Fruit fly (Drosophila melanogaster) whole organism, pupa: ENCODE results near the gene CG9222.

Experiments used
- CG10348 ChIP-seq: fragments of 200-800 bp; sonication (Bioruptor generic); IDR thresholded peaks from 2 replicates; pipeline ENCODE4 v1.3.6; 2022; ENCODE audit warnings: missing biosample characterization, missing genetic modification characterization
- CG13204 ChIP-seq: fragments of 200-800 bp; sonication (Bioruptor generic); optimal IDR thresholded peaks from 2 replicates; lab custom pipeline; 2018; ENCODE audit warnings: missing biosample characterization, mild to moderate bottlenecking, missing genetic modification characterization, moderate library complexity
- CG9948 ChIP-seq: fragments of 200-800 bp; sonication (Bioruptor generic); optimal IDR thresholded peaks from 2 replicates; lab custom pipeline; 2018; ENCODE audit warnings: missing biosample characterization, mild to moderate bottlenecking, missing genetic modification characterization, moderate library complexity
- EcR ChIP-seq: fragments of 200-800 bp; sonication (Bioruptor generic); optimal IDR thresholded peaks from 3 replicates; lab custom pipeline; 2019; ENCODE audit warnings: missing biosample characterization, missing genetic modification characterization, mild to moderate bottlenecking, moderate library complexity, missing genetic modification reagents
- fd96Ca ChIP-seq: fragments of 200-800 bp; sonication (Bioruptor generic); IDR thresholded peaks from 3 replicates; pipeline ENCODE4 v1.3.6; 2022; ENCODE audit warnings: missing biosample characterization, missing genetic modification characterization
- gl ChIP-seq: fragments of 200-800 bp; sonication (Bioruptor generic); optimal IDR thresholded peaks from 2 replicates; lab custom pipeline; 2018; ENCODE audit warnings: missing biosample characterization, mild to moderate bottlenecking, missing genetic modification characterization

dm6 chr2L:6099270-6099644 lies 31.6 kb upstream of the CG9222 start:
- TF ChIP-seq CG10348 (GFP tag; lab: Robert Waterston, UW), result no peak
- no peak for TF ChIP-seq EcR (GFP tag; lab: Kevin White, UChicago)
- TF ChIP-seq gl (tag; lab: Kevin White, UChicago), result no peak
- no peak for TF ChIP-seq CG9948 (tag; lab: Kevin White, UChicago)
- no peak for TF ChIP-seq CG13204 (GFP tag; lab: Kevin White, UChicago)
- TF ChIP-seq fd96Ca (GFP tag; lab: Robert Waterston, UW), result no peak
